Fruit fly (Drosophila melanogaster) whole organism, embryonic: ENCODE data around the gene Gnpat.

ENCODE experiments used
- ATbp ChIP-seq: fragments of 200-800 bp; sonication (Bioruptor generic); optimal IDR thresholded peaks from 2 replicates; lab custom pipeline; 2017; ENCODE audit warnings: missing biosample characterization, mild to moderate bottlenecking, missing genetic modification characterization, missing genetic modification reagents
- Abd-B ChIP-seq: fragments of 200-800 bp; sonication (Bioruptor generic); optimal IDR thresholded peaks from 2 replicates; lab custom pipeline; 2018; ENCODE audit warnings: missing biosample characterization, mild to moderate bottlenecking, missing genetic modification characterization, moderate library complexity
- Ada2b ChIP-seq: fragments of 200-800 bp; sonication (Bioruptor generic); IDR thresholded peaks from 2 replicates; pipeline ENCODE4 v1.3.6; 2022; ENCODE audit warnings: missing biosample characterization, missing genetic modification characterization
- B-H2 ChIP-seq: fragments of 200-800 bp; sonication (Bioruptor generic); optimal IDR thresholded peaks from 2 replicates; lab custom pipeline; 2018; ENCODE audit warnings: missing biosample characterization, mild to moderate bottlenecking, missing genetic modification characterization
- Bteb2 ChIP-seq: fragments of 200-800 bp; sonication (Bioruptor generic); optimal IDR thresholded peaks from 2 replicates; lab custom pipeline; 2016; ENCODE audit warnings: missing biosample characterization, missing genetic modification characterization
- CG14441 ChIP-seq: fragments of 200-800 bp; sonication (Bioruptor generic); IDR thresholded peaks from 2 replicates; pipeline ENCODE4 v1.3.6; 2022; ENCODE audit warnings: missing biosample characterization, missing genetic modification characterization
- CG14667 ChIP-seq: fragments of 200-800 bp; sonication (Bioruptor generic); IDR thresholded peaks from 2 replicates; pipeline ENCODE4 v1.3.6; 2022; ENCODE audit warnings: missing biosample characterization, missing genetic modification characterization
- CG14965 ChIP-seq: fragments of 200-800 bp; sonication (Bioruptor generic); optimal IDR thresholded peaks from 2 replicates; lab custom pipeline; 2016; ENCODE audit warnings: missing biosample characterization, missing genetic modification characterization, borderline replicate concordance
- CG16779 ChIP-seq: fragments of 200-800 bp; sonication (Bioruptor generic); IDR thresholded peaks from 2 replicates; pipeline ENCODE4 v1.3.6; 2022; ENCODE audit warnings: missing biosample characterization, missing genetic modification characterization
- CG16815 ChIP-seq: fragments of 200-800 bp; sonication (Bioruptor generic); optimal IDR thresholded peaks from 3 replicates; lab custom pipeline; 2017; ENCODE audit warnings: missing biosample characterization, mild to moderate bottlenecking, missing genetic modification characterization
- CG17328 ChIP-seq: fragments of 200-800 bp; sonication (Bioruptor generic); IDR thresholded peaks from 2 replicates; pipeline ENCODE4 v1.3.6; 2022; ENCODE audit warnings: missing biosample characterization, missing genetic modification characterization
- CG17361 ChIP-seq: fragments of 200-800 bp; sonication (Bioruptor generic); IDR thresholded peaks from 3 replicates; pipeline ENCODE4 v1.3.6; 2022; ENCODE audit warnings: missing biosample characterization, missing genetic modification characterization
- CG1832 ChIP-seq: fragments of 200-800 bp; sonication (Bioruptor generic); optimal IDR thresholded peaks from 2 replicates; lab custom pipeline; 2017; ENCODE audit warnings: missing biosample characterization, mild to moderate bottlenecking, missing genetic modification characterization, inconsistent platforms
- CG31388 ChIP-seq: fragments of 200-800 bp; sonication (Bioruptor generic); optimal IDR thresholded peaks from 2 replicates; lab custom pipeline; 2016; ENCODE audit warnings: missing biosample characterization, missing genetic modification characterization
- CG31441 ChIP-seq: fragments of 200-800 bp; sonication (Bioruptor generic); IDR thresholded peaks from 2 replicates; pipeline ENCODE4 v1.3.6; 2022; ENCODE audit warnings: missing biosample characterization, missing genetic modification characterization
- CG32532 ChIP-seq: fragments of 200-800 bp; sonication (Bioruptor generic); IDR thresholded peaks from 2 replicates; pipeline ENCODE4 v1.3.6; 2022; ENCODE audit warnings: missing biosample characterization, missing genetic modification characterization
- CG33213 ChIP-seq: fragments of 200-800 bp; sonication (Bioruptor generic); optimal IDR thresholded peaks from 3 replicates; lab custom pipeline; 2016; ENCODE audit warnings: missing biosample characterization, missing genetic modification characterization
- CG42726 ChIP-seq: fragments of 200-800 bp; sonication (Bioruptor generic); IDR thresholded peaks from 2 replicates; pipeline ENCODE4 v1.3.6; 2022; ENCODE audit warnings: missing biosample characterization, missing genetic modification characterization; ENCODE audit not compliant: partially characterized antibody
- CG4360 ChIP-seq: fragments of 200-800 bp; sonication (Bioruptor generic); IDR thresholded peaks from 2 replicates; pipeline ENCODE4 v1.3.6; 2022; ENCODE audit warnings: missing biosample characterization, missing genetic modification characterization
- CrebB ChIP-seq: fragments of 200-800 bp; sonication (Bioruptor generic); optimal IDR thresholded peaks from 3 replicates; lab custom pipeline; 2018; ENCODE audit warnings: missing biosample characterization, mild to moderate bottlenecking, missing genetic modification characterization
- Dip2 ChIP-seq: fragments of 200-800 bp; sonication (Bioruptor generic); IDR thresholded peaks from 2 replicates; pipeline ENCODE4 v1.3.6; 2022; ENCODE audit warnings: missing biosample characterization, missing genetic modification characterization
- Dp ChIP-seq: fragments of 200-800 bp; sonication (Bioruptor generic); optimal IDR thresholded peaks from 2 replicates; lab custom pipeline; 2018; ENCODE audit warnings: missing biosample characterization, mild to moderate bottlenecking, missing genetic modification characterization, moderate library complexity
- HLH3B ChIP-seq: fragments of 200-800 bp; sonication (Bioruptor generic); IDR thresholded peaks from 2 replicates; pipeline ENCODE4 v1.3.6; 2022; ENCODE audit warnings: missing biosample characterization, missing genetic modification characterization
- HmgD ChIP-seq: fragments of 200-800 bp; sonication (Bioruptor generic); optimal IDR thresholded peaks from 3 replicates; lab custom pipeline; 2016; ENCODE audit warnings: missing biosample characterization, missing genetic modification characterization
- MESR4 ChIP-seq: fragments of 200-800 bp; sonication (Bioruptor generic); optimal IDR thresholded peaks from 2 replicates; lab custom pipeline; 2018; ENCODE audit warnings: missing biosample characterization, mild to moderate bottlenecking, missing genetic modification characterization, moderate library complexity
- Ptx1 ChIP-seq: fragments of 200-800 bp; sonication (Bioruptor generic); IDR thresholded peaks from 2 replicates; pipeline ENCODE4 v1.3.6; 2022; ENCODE audit warnings: missing biosample characterization, missing genetic modification characterization
- Sox100B ChIP-seq: fragments of 200-800 bp; sonication (Bioruptor generic); optimal IDR thresholded peaks from 3 replicates; lab custom pipeline; 2018; ENCODE audit warnings: missing biosample characterization, mild to moderate bottlenecking, missing genetic modification characterization
- Usf ChIP-seq: fragments of 200-800 bp; sonication (Bioruptor generic); optimal IDR thresholded peaks from 2 replicates; lab custom pipeline; 2017; ENCODE audit warnings: missing genotype, missing biosample characterization, missing genetic modification characterization
- crol ChIP-seq: fragments of 200-800 bp; sonication (Bioruptor generic); IDR thresholded peaks from 2 replicates; pipeline ENCODE4 v1.3.6; 2022; ENCODE audit warnings: missing biosample characterization, missing genetic modification characterization
- dan ChIP-seq: fragments of 200-800 bp; sonication (Bioruptor generic); IDR thresholded peaks from 2 replicates; pipeline ENCODE4 v1.3.6; 2022; ENCODE audit warnings: missing biosample characterization, missing genetic modification characterization
- ems ChIP-seq: fragments of 200-800 bp; sonication (Bioruptor generic); optimal IDR thresholded peaks from 3 replicates; lab custom pipeline; 2016; ENCODE audit warnings: missing biosample characterization, missing genetic modification characterization
- fu2 ChIP-seq: fragments of 200-800 bp; sonication (Bioruptor generic); optimal IDR thresholded peaks from 2 replicates; lab custom pipeline; 2016; ENCODE audit warnings: missing biosample characterization, missing genetic modification characterization
- knrl ChIP-seq: fragments of 200-800 bp; sonication (Bioruptor generic); IDR thresholded peaks from 3 replicates; pipeline ENCODE4 v1.3.6; 2022; ENCODE audit warnings: missing biosample characterization, missing genetic modification characterization; ENCODE audit not compliant: partially characterized antibody
- mirr ChIP-seq: fragments of 200-800 bp; sonication (Bioruptor generic); optimal IDR thresholded peaks from 3 replicates; lab custom pipeline; 2018; ENCODE audit warnings: missing biosample characterization, mild to moderate bottlenecking, missing genetic modification characterization
- nerfin-1 ChIP-seq: fragments of 200-800 bp; sonication (Bioruptor generic); optimal IDR thresholded peaks from 3 replicates; lab custom pipeline; 2019; ENCODE audit warnings: missing biosample characterization, mild to moderate bottlenecking, missing genetic modification characterization, moderate library complexity
- otp ChIP-seq: fragments of 200-800 bp; sonication (Bioruptor generic); IDR thresholded peaks from 3 replicates; pipeline ENCODE4, ENCODE4 v1.3.6; 2022; ENCODE audit warnings: missing biosample characterization, missing genetic modification characterization
- psq ChIP-seq: fragments of 200-800 bp; sonication (Bioruptor generic); optimal IDR thresholded peaks from 2 replicates; lab custom pipeline; 2017; ENCODE audit warnings: missing biosample characterization, missing genetic modification characterization
- repo ChIP-seq: fragments of 200-800 bp; sonication (Bioruptor generic); optimal IDR thresholded peaks from 2 replicates; lab custom pipeline; 2016; ENCODE audit warnings: missing biosample characterization, missing genetic modification characterization
- sc ChIP-seq, 3 experiments: fragments of >200 bp in 2 of 3; fragments of 200-800 bp in 1 of 3; sonication (Bioruptor generic) in 1 of 3; optimal IDR thresholded peaks; 2 replicates in 2 of 3; 3 replicates in 1 of 3; lab custom pipeline; 2017; ENCODE audit warnings: mild to moderate bottlenecking in 1 of 3, missing biosample characterization in 1 of 3, missing genetic modification characterization in 1 of 3, missing genetic modification reagents in 1 of 3
- sens ChIP-seq: fragments of 200-800 bp; sonication (Bioruptor generic); peaks from one replicate; lab custom pipeline; 2016; ENCODE audit warnings: missing biosample characterization, missing genetic modification characterization
- sens-2 ChIP-seq: fragments of 200-800 bp; sonication (Bioruptor generic); IDR thresholded peaks from 2 replicates; pipeline ENCODE4 v1.3.6; 2022; ENCODE audit warnings: missing biosample characterization, missing genetic modification characterization
- shn ChIP-seq: fragments of 200-800 bp; sonication (Bioruptor generic); optimal IDR thresholded peaks from 3 replicates; lab custom pipeline; 2016; ENCODE audit warnings: missing biosample characterization, missing genetic modification characterization
- sima ChIP-seq: fragments of 200-800 bp; sonication (Bioruptor generic); optimal IDR thresholded peaks from 2 replicates; lab custom pipeline; 2016; ENCODE audit warnings: missing biosample characterization, missing genetic modification characterization
- sr ChIP-seq: fragments of 200-800 bp; sonication (Bioruptor generic); IDR thresholded peaks from 3 replicates; pipeline ENCODE4 v1.3.6; 2022; ENCODE audit warnings: missing biosample characterization, missing genetic modification characterization
- tap ChIP-seq: fragments of 200-800 bp; optimal IDR thresholded peaks from 3 replicates; lab custom pipeline; 2019; ENCODE audit warnings: missing biosample characterization, mild to moderate bottlenecking, missing genetic modification characterization, moderate library complexity
- tll ChIP-seq, 2 experiments: fragments of 200-800 bp in 1 of 2; fragments of >200 bp in 1 of 2; sonication (Bioruptor generic) in 1 of 2; optimal IDR thresholded peaks; 2 replicates each; lab custom pipeline; 2017 to 2019; ENCODE audit warnings: missing biosample characterization in 2 of 2, missing genetic modification characterization in 2 of 2, mild to moderate bottlenecking in 1 of 2, moderate library complexity in 1 of 2
- zf30C ChIP-seq: fragments of 200-800 bp; sonication (Bioruptor generic); optimal IDR thresholded peaks from 3 replicates; lab custom pipeline; 2018; ENCODE audit warnings: missing biosample characterization, mild to moderate bottlenecking, missing genetic modification characterization
- zfh2 ChIP-seq: fragments of 200-800 bp; sonication (Bioruptor generic); optimal IDR thresholded peaks from 2 replicates; lab custom pipeline; 2016; ENCODE audit warnings: missing biosample characterization, missing genetic modification characterization

Gene Gnpat

dm6 chr3R:25472635-25473552 lies 17.8 kb downstream of the Gnpat start, which contains the start of the genes Fur1 and Vps33B (continued):
- TF ChIP-seq Dp (GFP tag; lab: Kevin White, UChicago) (peak; percentile 32), CG31441 (peak; percentile 98), HmgD (GFP tag; lab: Kevin White, UChicago) (peak; percentile 97), tll (GFP tag; optimal IDR thresholded peaks at IDR 0.05; lab: Kevin White, UChicago) (peak; percentile 28 to 94), repo (peak; percentile 97), Sox100B (GFP tag; lab: Kevin White, UChicago) (peak; percentile 96), Usf (peak; percentile 96), Dip2 (GFP tag; lab: Robert Waterston, UW) (peak; percentile 76; the same call in 1 of the 2 replicates), dan (GFP tag; lab: Robert Waterston, UW) (no peak; the same call in 1 of the 2 replicates), CG4360 (GFP tag; lab: Robert Waterston, UW) (no peak; the same call in 1 of the 2 replicates), CG16815 (GFP tag; lab: Kevin White, UChicago) (peak; percentile 98), MESR4 (GFP tag; lab: Kevin White, UChicago) (peak; percentile 53), zfh2 (GFP tag; lab: Kevin White, UChicago) (peak; percentile 99), CG1832 (GFP tag; lab: Kevin White, UChicago) (no peak), CG14965 (peak; percentile 75), crol (GFP tag; lab: Robert Waterston, UW) (peak; percentile 55; the same call in 1 of the 2 replicates), CG14441 (peak; percentile 92), sima (peak; percentile 85), ems (GFP tag; lab: Kevin White, UChicago) (peak; percentile 98), CG17328 (GFP tag; lab: Robert Waterston, UW) (peak; percentile 93), sr (peak; percentile 31; the same call in 1 of the 3 replicates), sens-2 (GFP tag; lab: Robert Waterston, UW) (peak; percentile 84), CG14667 (no peak; the same call in 1 of the 2 replicates), nerfin-1 (peak; percentile 93), tap (tag; lab: Kevin White, UChicago) (peak; percentile 94), sc (optimal IDR thresholded peaks at IDR 0.05; lab: Kevin White, UChicago) (no peak), sc (GFP tag; optimal IDR thresholded peaks at IDR 0.05; lab: Kevin White, UChicago) (peak; percentile 96), shn (GFP tag; lab: Kevin White, UChicago) (peak; percentile 99), otp (GFP tag; lab: Robert Waterston, UW) (peak; percentile 88), fu2 (GFP tag; lab: Kevin White, UChicago) (peak; percentile 98), zf30C (no peak), CG33213 (peak; percentile 98), mirr (GFP tag; lab: Kevin White, UChicago) (peak; percentile 94), Abd-B (peak; percentile 96), CG32532 (GFP tag; lab: Robert Waterston, UW) (peak; percentile 95), sens (GFP tag; lab: Kevin White, UChicago) (peak; percentile 100), CG31388 (GFP tag; lab: Kevin White, UChicago) (peak; percentile 96), HLH3B (peak; percentile 95), B-H2 (GFP tag; lab: Kevin White, UChicago) (peak; percentile 97), Bteb2 (GFP tag; lab: Kevin White, UChicago) (peak; percentile 98), knrl (GFP tag; lab: Robert Waterston, UW) (peak; percentile 81), Ptx1 (GFP tag; lab: Robert Waterston, UW) (peak; percentile 96), CrebB (tag; lab: Kevin White, UChicago) (peak; percentile 94), CG16779 (GFP tag; lab: Robert Waterston, UW) (peak; percentile 92), CG17361 (peak; percentile 99), ATbp (GFP tag; lab: Kevin White, UChicago) (peak; percentile 92), psq (GFP tag; lab: Kevin White, UChicago) (peak; percentile 89), CG42726 (peak; percentile 88), Ada2b (GFP tag; lab: Robert Waterston, UW) (peak; percentile 95)
